Worm (Caenorhabditis elegans) whole organism, young adult: ENCODE results near the gene F58B3.4.

Experiments used
- ceh-91 ChIP-seq: fragments of 200-800 bp; sonication (Bioruptor generic); IDR thresholded peaks from 2 replicates; pipeline ENCODE4 v1.3.6; 2022; ENCODE audit warnings: missing genetic modification reagents, missing genetic modification characterization, missing compliant biosample characterization
- dox-1 ChIP-seq: fragments of 200-800 bp; sonication (Bioruptor generic); IDR thresholded peaks from 2 replicates; pipeline ENCODE4 v1.3.6; 2022; ENCODE audit warnings: missing genetic modification reagents, missing genetic modification characterization, missing compliant biosample characterization
- egrh-3 ChIP-seq: fragments of 200-800 bp; sonication (Bioruptor generic); IDR thresholded peaks from 2 replicates; pipeline ENCODE4 v1.3.6; 2022; ENCODE audit warnings: missing genetic modification reagents, missing genetic modification characterization, missing compliant biosample characterization
- him-1 ChIP-seq: sonication (generic microtip); optimal IDR thresholded peaks from 2 replicates; lab custom pipeline; 2016; ENCODE audit warnings: missing genotype, missing genetic modification reagents, missing genetic modification characterization, missing compliant biosample characterization

DNA sequence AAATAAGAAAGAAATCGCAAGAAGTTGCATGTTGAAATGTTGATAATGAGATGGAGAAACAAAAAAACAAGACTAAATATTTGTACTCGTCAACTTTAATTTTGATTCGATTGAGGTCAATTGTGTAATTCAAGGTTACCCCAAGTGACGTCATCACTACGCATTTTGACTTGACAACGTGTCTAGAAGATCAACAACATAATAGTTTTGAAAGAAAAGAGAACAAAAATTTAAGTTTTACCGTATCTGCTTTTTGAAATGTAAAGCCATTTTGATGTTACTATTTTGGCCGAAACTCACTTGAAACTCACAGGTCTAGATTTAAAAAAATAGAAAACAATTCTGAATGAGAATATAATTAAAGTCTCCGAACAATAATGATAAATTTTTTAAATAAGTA lies 10.7 kb downstream of the F58B3.4 start, which contains the start of gene dsl-5:
- TF ChIP-seq him-1 (tag; lab: Kevin White, UChicago) = no peak
- no peak for TF ChIP-seq dox-1 (GFP tag; lab: Robert Waterston, UW)
- no peak for TF ChIP-seq egrh-3 (GFP tag; lab: Robert Waterston, UW)
- TF ChIP-seq ceh-91 (GFP tag; lab: Robert Waterston, UW) = no peak
